In the genomic region with DNA sequence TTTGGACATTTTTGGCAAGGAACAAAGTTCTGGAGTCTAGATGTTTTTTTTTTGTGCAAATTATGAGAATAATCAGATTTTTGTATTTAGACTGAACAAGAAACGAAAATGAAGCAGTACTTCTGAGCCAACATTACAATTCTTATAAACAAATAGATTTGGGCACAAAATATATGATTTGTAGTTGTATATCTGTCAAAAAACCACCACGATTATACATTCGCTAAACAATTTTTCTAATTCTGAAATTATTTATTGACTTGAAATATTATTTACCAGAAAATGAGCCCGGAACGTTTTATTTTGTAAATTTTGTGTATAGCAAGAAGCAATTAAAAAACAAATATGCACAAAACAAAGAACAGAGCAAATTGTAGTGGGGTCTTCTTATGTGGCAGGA, we compare ENCODE assay signal across 4 worm cellular contexts.
TF ChIP-seq lines count a peak whose summit lies in the region.

No protein-coding gene starts in this region.

TF ChIP-seq in whole organism, L1 larva, 84 proteins besides CTCF, POLR2A, EP300 and RAD21:
- TF ChIP-seq pag-3 (tag; optimal IDR thresholded peaks at IDR 0.05; lab: Kevin White, UChicago; ENCODE audit: borderline replicate concordance, insufficient read depth) (no peak), Y116A8C.19 (tag; optimal IDR thresholded peaks at IDR 0.05; lab: Kevin White, UChicago; ENCODE audit: borderline replicate concordance) (no peak), egl-13 (tag; optimal IDR thresholded peaks at IDR 0.05; lab: Kevin White, UChicago) (no peak), unc-130 (tag; optimal IDR thresholded peaks at IDR 0.05; lab: Kevin White, UChicago) (no peak), ets-5 (GFP tag; IDR thresholded peaks at IDR 0.05; lab: Robert Waterston, UW) (no peak), sptf-1 (tag; optimal IDR thresholded peaks at IDR 0.05; lab: Kevin White, UChicago) (no peak), hlh-4 (tag; optimal IDR thresholded peaks at IDR 0.05; lab: Kevin White, UChicago) (no peak), nhr-11 (tag; optimal IDR thresholded peaks at IDR 0.05; lab: Kevin White, UChicago) (peak; percentile 27), grh-1 (GFP tag; IDR thresholded peaks at IDR 0.05; lab: Robert Waterston, UW) (no peak), mab-9 (GFP tag; IDR thresholded peaks at IDR 0.05; lab: Robert Waterston, UW) (no peak), pqm-1 (tag; optimal IDR thresholded peaks at IDR 0.05; lab: Kevin White, UChicago) (no peak), aly-2 (tag; optimal IDR thresholded peaks at IDR 0.05; lab: Kevin White, UChicago) (peak; percentile 95), mep-1 (tag; optimal IDR thresholded peaks at IDR 0.05; lab: Kevin White, UChicago) (no peak), nhr-19 (GFP tag; conservative IDR thresholded peaks at IDR 0.05; lab: Robert Waterston, UW) (0 out of 2 replicates have a peak, but pooled peaks have one; percentile 2), zag-1 (tag; optimal IDR thresholded peaks at IDR 0.05; lab: Kevin White, UChicago) (no peak), unc-98 (GFP tag; IDR thresholded peaks at IDR 0.05; lab: Robert Waterston, UW) (no peak), nhr-76 (tag; optimal IDR thresholded peaks at IDR 0.05; lab: Kevin White, UChicago) (no peak), xbp-1 (tag; optimal IDR thresholded peaks at IDR 0.05; lab: Kevin White, UChicago) (no peak), sup-37 (GFP tag; optimal IDR thresholded peaks at IDR 0.05; lab: Kevin White, UChicago) (no peak)

TF ChIP-seq in whole organism, L3 larva, 47 proteins besides CTCF, POLR2A, EP300 and RAD21:
- TF ChIP-seq aly-2 (tag; optimal IDR thresholded peaks at IDR 0.05; lab: Kevin White, UChicago), result no peak
- no peak for TF ChIP-seq unc-39 (tag; optimal IDR thresholded peaks at IDR 0.05; lab: Kevin White, UChicago)
- peak; percentile 20 for TF ChIP-seq ama-1 (optimal IDR thresholded peaks at IDR 0.05; lab: Kevin White, UChicago)

TF ChIP-seq in whole organism, L4 larva, 104 proteins besides CTCF, POLR2A, EP300 and RAD21:
- TF ChIP-seq unc-130 (GFP tag; optimal IDR thresholded peaks at IDR 0.05; lab: Kevin White, UChicago), result no peak
- peak; percentile 22 for TF ChIP-seq fos-1 (tag; optimal IDR thresholded peaks at IDR 0.05; lab: Kevin White, UChicago)
TF ChIP-seq in whole organism, L4 larva: peak in this region for 1.

TF ChIP-seq in whole organism, young adult, 124 proteins besides CTCF, POLR2A, EP300 and RAD21:
- no peak for TF ChIP-seq rpc-1 (optimal IDR thresholded peaks at IDR 0.05; lab: Kevin White, UChicago)
- TF ChIP-seq rpc-1 (tag; optimal IDR thresholded peaks at IDR 0.05; lab: Kevin White, UChicago), result no peak
- TF ChIP-seq madf-8 (GFP tag; conservative IDR thresholded peaks at IDR 0.05; lab: Robert Waterston, UW), result no peak
- no peak for TF ChIP-seq F10E7.11 (tag; optimal IDR thresholded peaks at IDR 0.05; lab: Kevin White, UChicago)
- TF ChIP-seq B0261.1 (tag; optimal IDR thresholded peaks at IDR 0.05; lab: Kevin White, UChicago), result no peak
- TF ChIP-seq ceh-79 (tag; optimal IDR thresholded peaks at IDR 0.05; lab: Kevin White, UChicago), result no peak
- no peak for TF ChIP-seq let-526 (GFP tag; IDR thresholded peaks at IDR 0.05; lab: Robert Waterston, UW)
- TF ChIP-seq Y53G8AR.9 (GFP tag; conservative IDR thresholded peaks at IDR 0.05; lab: Robert Waterston, UW), result 0 out of 2 replicates have a peak, but pooled peaks have one; percentile 22
- TF ChIP-seq ekl-4 (GFP tag; IDR thresholded peaks at IDR 0.05; lab: Robert Waterston, UW), result peak; percentile 45; the same call in 1 of the 2 replicates
TF ChIP-seq in whole organism, young adult: peak in this region for 2.
